Worm (Caenorhabditis elegans): ENCODE data around the gene F53F4.17.

Gene F53F4.17

DNA sequence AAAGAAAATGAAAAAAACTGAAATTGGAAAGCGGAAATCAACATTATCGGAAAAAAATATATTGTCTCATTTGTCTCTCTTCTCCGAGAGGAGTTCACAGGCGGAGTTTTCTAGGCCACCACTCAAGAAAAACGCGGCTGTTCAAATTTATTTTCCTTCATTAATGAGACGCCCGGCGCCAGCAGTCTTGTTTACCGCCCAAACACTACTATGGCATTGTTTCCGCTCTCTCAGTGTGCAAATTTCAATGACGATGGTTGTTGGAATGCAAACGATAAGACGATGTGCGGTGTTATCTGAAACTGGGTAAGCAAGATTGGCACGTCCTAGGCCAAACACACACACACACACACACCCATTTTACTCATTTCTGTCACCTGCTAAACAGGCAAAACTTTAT is 31.3 kb upstream of the F53F4.17 start, which contains the start of gene cav-2 (continued):
- no peak for TF ChIP-seq ceh-63 (GFP tag; optimal IDR thresholded peaks at IDR 0.05)
- TF ChIP-seq ama-1 (optimal IDR thresholded peaks at IDR 0.05) = no peak
- TF ChIP-seq nhr-20 (tag; optimal IDR thresholded peaks at IDR 0.05) = peak; percentile 91
- peak; percentile 89 to 97 for TF ChIP-seq efl-1 (optimal IDR thresholded peaks at IDR 0.05)
- peak; percentile 97 to 99 for TF ChIP-seq efl-1 (GFP tag; optimal IDR thresholded peaks at IDR 0.05 in 1 of 2)
- no peak for TF ChIP-seq fkh-10 (GFP tag; optimal IDR thresholded peaks at IDR 0.05)
- TF ChIP-seq aly-2 (tag; optimal IDR thresholded peaks at IDR 0.05) = no peak
- peak; percentile 96 for TF ChIP-seq lir-3 (tag; optimal IDR thresholded peaks at IDR 0.05; ENCODE audit: poor library complexity)
- no peak for TF ChIP-seq sptf-1 (tag; optimal IDR thresholded peaks at IDR 0.05)
- TF ChIP-seq nhr-237 (tag; optimal IDR thresholded peaks at IDR 0.05) = peak; percentile 56
- no peak for TF ChIP-seq hpl-2 (GFP tag; optimal IDR thresholded peaks at IDR 0.05)
- peak; percentile 96 for TF ChIP-seq dsc-1 (tag; optimal IDR thresholded peaks at IDR 0.05)
- peak; percentile 88 for TF ChIP-seq xbp-1 (tag; optimal IDR thresholded peaks at IDR 0.05)
- peak in 1 of 2 experiments; percentile 97 for TF ChIP-seq ztf-11 (tag; optimal IDR thresholded peaks at IDR 0.05)
- no peak for TF ChIP-seq egl-27 (tag; optimal IDR thresholded peaks at IDR 0.05)
- peak; percentile 61 for TF ChIP-seq efl-3 (GFP tag; optimal IDR thresholded peaks at IDR 0.05)
- TF ChIP-seq mdl-1 (tag; optimal IDR thresholded peaks at IDR 0.05) = peak in 1 of 2 experiments; percentile 50
- peak; percentile 60 for TF ChIP-seq unc-130 (tag; optimal IDR thresholded peaks at IDR 0.05)
- TF ChIP-seq nhr-28 (tag; optimal IDR thresholded peaks at IDR 0.05) = no peak
- peak; percentile 96 for TF ChIP-seq lin-35 (GFP tag; optimal IDR thresholded peaks at IDR 0.05)
- no peak for TF ChIP-seq pag-3 (tag; optimal IDR thresholded peaks at IDR 0.05; ENCODE audit: borderline replicate concordance, insufficient read depth)
- TF ChIP-seq isw-1 (GFP tag; IDR thresholded peaks at IDR 0.05) = peak; percentile 79
- TF ChIP-seq zag-1 (tag; optimal IDR thresholded peaks at IDR 0.05) = no peak
- TF ChIP-seq snpc-4 (tag; optimal IDR thresholded peaks at IDR 0.05) = peak; percentile 33
- TF ChIP-seq lin-13 (GFP tag; optimal IDR thresholded peaks at IDR 0.05) = peak; percentile 65
- peak; percentile 86 for TF ChIP-seq swsn-7 (tag; optimal IDR thresholded peaks at IDR 0.05)
- TF ChIP-seq blmp-1 (tag; optimal IDR thresholded peaks at IDR 0.05) = peak; percentile 46
- TF ChIP-seq sox-4 (tag; optimal IDR thresholded peaks at IDR 0.05) = peak; percentile 92
- TF ChIP-seq nhr-19 (GFP tag; conservative IDR thresholded peaks at IDR 0.05) = peak; percentile 88
- TF ChIP-seq ces-1 (GFP tag; optimal IDR thresholded peaks at IDR 0.05) = no peak
- peak; percentile 12 for TF ChIP-seq alr-1 (tag; optimal IDR thresholded peaks at IDR 0.05; ENCODE audit: borderline replicate concordance)
- TF ChIP-seq ceh-8 (GFP tag; optimal IDR thresholded peaks at IDR 0.05) = peak; percentile 64

DNA sequence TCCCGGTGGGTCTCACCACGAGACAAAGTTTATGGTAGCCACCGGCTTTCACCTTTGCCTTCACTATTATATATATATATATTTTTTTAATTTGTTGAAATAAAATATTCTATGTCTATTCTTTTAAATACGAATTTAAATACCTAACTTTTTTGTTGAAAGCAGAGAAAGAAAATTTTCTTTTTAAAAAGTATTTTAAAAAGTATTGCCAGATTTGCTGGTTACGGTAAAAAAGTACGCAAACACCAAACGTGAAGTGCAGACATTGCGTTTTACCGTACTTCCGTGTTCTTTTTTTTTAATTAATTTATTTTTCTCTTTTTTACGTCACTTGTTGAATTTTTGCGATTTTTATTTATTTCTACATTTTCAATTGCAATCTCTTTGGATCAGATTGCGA is 28.0 kb upstream of the F53F4.17 start, which contains the start of gene C56A3.8:
Gene C56A3.8, plus strand, starts transcription at position 301 of the 400 bp plus-strand sequence.
- TF ChIP-seq skn-1 (tag; optimal IDR thresholded peaks at IDR 0.05) (no peak), C04F5.9 (tag; optimal IDR thresholded peaks at IDR 0.05) (no peak), lin-15B (tag; optimal IDR thresholded peaks at IDR 0.05) (no peak), hpl-2 (GFP tag; optimal IDR thresholded peaks at IDR 0.05) (no peak), zip-4 (GFP tag; optimal IDR thresholded peaks at IDR 0.05) (no peak), isw-1 (GFP tag; IDR thresholded peaks at IDR 0.05) (no peak), sptf-1 (tag; optimal IDR thresholded peaks at IDR 0.05) (no peak)

DNA sequence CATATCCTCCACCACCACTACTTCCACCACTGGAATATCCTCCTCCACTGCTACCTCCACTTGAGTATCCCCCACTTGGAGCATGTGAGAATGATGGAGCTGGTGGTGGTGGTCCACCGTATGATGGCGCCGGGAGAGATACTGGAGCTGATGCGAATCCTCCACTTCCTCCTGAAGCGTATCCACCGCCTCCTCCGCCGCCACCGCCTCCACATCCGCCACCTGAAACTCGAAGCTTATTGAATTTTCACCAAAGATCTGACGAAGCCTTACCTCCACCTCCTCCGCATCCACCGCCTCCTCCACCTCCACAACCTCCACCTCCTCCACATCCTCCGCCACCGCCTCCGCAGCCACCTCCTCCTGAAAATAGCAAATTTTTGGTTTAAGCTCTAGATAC is 25.3 kb upstream of the F53F4.17 start:
- TF ChIP-seq pax-3 (tag; optimal IDR thresholded peaks at IDR 0.05) (no peak), hpl-2 (GFP tag; optimal IDR thresholded peaks at IDR 0.05) (no peak), efl-1 (optimal IDR thresholded peaks at IDR 0.05) (no peak), efl-1 (GFP tag; optimal IDR thresholded peaks at IDR 0.05 in 1 of 2) (peak in 1 of 2 experiments; percentile 36)

ce11 chrV:13563841-13564240 is 24.2 kb upstream of the F53F4.17 start, which contains the start of gene grl-17:
grl-17 (minus strand) TSS chrV:13563941.
- peak; percentile 48 for TF ChIP-seq blmp-1 (tag; optimal IDR thresholded peaks at IDR 0.05)
- no peak for TF ChIP-seq unc-30 (tag; optimal IDR thresholded peaks at IDR 0.05)
- no peak for TF ChIP-seq egl-27 (tag; optimal IDR thresholded peaks at IDR 0.05)

Measured in whole organism, L1 larva.